Worm (Caenorhabditis elegans) whole organism, midembryonic: ENCODE measurements around the gene Y49E10.4.
"Not testable (repeated sequence)": the region's sequence is repeated elsewhere in the genome, so short reads cannot be mapped to it uniquely, and the experiment has no call there.

Source experiments
- T22C8.4 ChIP-seq: fragments of 200-800 bp; sonication (Bioruptor generic); IDR thresholded peaks from 2 replicates; pipeline ENCODE4 v1.3.6; 2022; ENCODE audit warnings: missing genetic modification characterization, missing compliant biosample characterization
- flt-1 ChIP-seq: fragments of 200-800 bp; sonication (Bioruptor generic); IDR thresholded peaks from 2 replicates; pipeline ENCODE4 v1.3.6; 2022; ENCODE audit warnings: missing genetic modification characterization, missing compliant biosample characterization
- klf-2 ChIP-seq: fragments of 200-800 bp; sonication (Bioruptor generic); conservative IDR thresholded peaks from 2 replicates; pipeline ENCODE4 v1.3.6; 2022; ENCODE audit warnings: missing genetic modification reagents, missing genetic modification characterization, missing compliant biosample characterization
- med-1 ChIP-seq: sonication (generic microtip); optimal IDR thresholded peaks from 2 replicates; lab custom pipeline; 2017; ENCODE audit warnings: missing genetic modification characterization, mild to moderate bottlenecking, missing compliant biosample characterization, antibody characterized with exemption, missing genetic modification reagents; ENCODE audit not compliant: insufficient read depth
- ref-1 ChIP-seq: fragments of 200-800 bp; sonication (Bioruptor generic); conservative IDR thresholded peaks from 2 replicates; pipeline ENCODE4 v1.3.6; 2022; ENCODE audit warnings: missing genetic modification reagents, missing genetic modification characterization, missing compliant biosample characterization
- ztf-23 ChIP-seq: fragments of 200-800 bp; sonication (Bioruptor generic); IDR thresholded peaks from 2 replicates; pipeline ENCODE4 v1.3.6; 2022; ENCODE audit warnings: missing genetic modification reagents, missing genetic modification characterization, missing compliant biosample characterization

- TF ChIP-seq T22C8.4 (GFP tag; lab: Robert Waterston, UW); ztf-23 (GFP tag; lab: Robert Waterston, UW); flt-1 (GFP tag; lab: Robert Waterston, UW); med-1 (GFP tag; lab: Kevin White, UChicago); ref-1 (GFP tag; lab: Robert Waterston, UW); klf-2 (GFP tag; lab: Robert Waterston, UW): not testable (repeated sequence)
These were observed 3.0 kb upstream of the Y49E10.4 start, which contains the start of gene Y49E10.30 for ce11 chrIII:12386597-12386996.
